Worm (Caenorhabditis elegans) whole organism, early embryonic: Measurements from ENCODE around the gene C47E8.1.

Source experiments
- B0310.2 ChIP-seq: sonication (generic microtip); optimal IDR thresholded peaks from 2 replicates; lab custom pipeline; 2016; ENCODE audit warnings: mild to moderate bottlenecking, missing genetic modification characterization, missing compliant biosample characterization
- F13C5.2 ChIP-seq: sonication (generic microtip); optimal IDR thresholded peaks from 2 replicates; lab custom pipeline; 2017; ENCODE audit warnings: mild to moderate bottlenecking, missing genetic modification characterization, inconsistent platforms, missing compliant biosample characterization
- aly-1 ChIP-seq: sonication (generic microtip); optimal IDR thresholded peaks from 2 replicates; lab custom pipeline; 2016; ENCODE audit warnings: missing genetic modification characterization, missing compliant biosample characterization
- ama-1 ChIP-seq: fragments of 150-350 bp; optimal IDR thresholded peaks from 2 replicates; lab custom pipeline; 2014
- ceh-13 ChIP-seq: fragments of 200-800 bp; sonication (Bioruptor generic); optimal IDR thresholded peaks from 2 replicates; lab custom pipeline; 2018; ENCODE audit warnings: mild to moderate bottlenecking, missing genetic modification characterization, missing compliant biosample characterization
- ceh-36 ChIP-seq: sonication (generic microtip); optimal IDR thresholded peaks from 2 replicates; lab custom pipeline; 2016; ENCODE audit warnings: missing genetic modification characterization, inconsistent platforms, missing compliant biosample characterization
- ets-7 ChIP-seq: sonication (generic microtip); optimal IDR thresholded peaks from 2 replicates; lab custom pipeline; 2016; ENCODE audit warnings: missing genotype, missing genetic modification characterization, missing compliant biosample characterization
- flt-1 ChIP-seq: fragments of 200-800 bp; sonication (Bioruptor generic); IDR thresholded peaks from 2 replicates; pipeline ENCODE4 v1.3.6; 2022; ENCODE audit warnings: missing genetic modification characterization, missing compliant biosample characterization
- hmbx-1 ChIP-seq: sonication (generic microtip); optimal IDR thresholded peaks from 2 replicates; lab custom pipeline; 2016; ENCODE audit warnings: mild to moderate bottlenecking, missing genetic modification characterization, missing compliant biosample characterization
- hmg-4 ChIP-seq: fragments of 200-800 bp; sonication (Bioruptor generic); optimal IDR thresholded peaks from 2 replicates; lab custom pipeline; 2018; ENCODE audit warnings: mild to moderate bottlenecking, missing genetic modification characterization, missing compliant biosample characterization
- hnd-1 ChIP-seq: sonication (generic microtip); optimal IDR thresholded peaks from 2 replicates; lab custom pipeline; 2016; ENCODE audit warnings: missing genetic modification characterization, missing compliant biosample characterization
- pes-1 ChIP-seq: fragments of 200-800 bp; sonication (Bioruptor generic); IDR thresholded peaks from 2 replicates; pipeline ENCODE4 v1.3.6; 2022; ENCODE audit warnings: missing genetic modification reagents, missing genetic modification characterization, missing compliant biosample characterization
- scrt-1 ChIP-seq: fragments of 200-800 bp; sonication (Bioruptor generic); IDR thresholded peaks from 2 replicates; pipeline ENCODE4 v1.3.6; 2022; ENCODE audit warnings: missing genetic modification characterization, missing compliant biosample characterization
- sea-1 ChIP-seq: fragments of 200-800 bp; sonication (Bioruptor generic); conservative IDR thresholded peaks from 2 replicates; pipeline ENCODE4 v1.3.6; 2022; ENCODE audit warnings: missing genetic modification characterization, missing compliant biosample characterization
- tbx-11 ChIP-seq: fragments of 200-800 bp; sonication (Bioruptor generic); IDR thresholded peaks from 2 replicates; pipeline ENCODE4 v1.3.6; 2022; ENCODE audit warnings: missing genetic modification characterization, missing compliant biosample characterization
- tbx-37 ChIP-seq: fragments of 200-800 bp; sonication (Bioruptor generic); conservative IDR thresholded peaks from 2 replicates; pipeline ENCODE4 v1.3.6; 2022; ENCODE audit warnings: missing genetic modification reagents, missing genetic modification characterization, missing compliant biosample characterization
- tra-4 ChIP-seq: sonication (generic microtip); optimal IDR thresholded peaks from 2 replicates; lab custom pipeline; 2017; ENCODE audit warnings: missing genetic modification characterization, missing compliant biosample characterization

Gene C47E8.1

ce11 chrV:14665728-14666127, at the start of gene C47E8.1:
Gene C47E8.1 (plus strand): TSS chrV:14666028.
- TF ChIP-seq tbx-37 (GFP tag; lab: Robert Waterston, UW) (no peak), hnd-1 (tag; lab: Kevin White, UChicago) (no peak), ceh-36 (tag; lab: Kevin White, UChicago) (no peak), B0310.2 (tag; lab: Kevin White, UChicago) (no peak), hmg-4 (GFP tag; lab: Kevin White, UChicago) (no peak), ceh-13 (GFP tag; lab: Kevin White, UChicago) (no peak), pes-1 (GFP tag; lab: Robert Waterston, UW) (no peak), hmbx-1 (no peak), ama-1 (lab: Kevin White, UChicago) (no peak)

DNA sequence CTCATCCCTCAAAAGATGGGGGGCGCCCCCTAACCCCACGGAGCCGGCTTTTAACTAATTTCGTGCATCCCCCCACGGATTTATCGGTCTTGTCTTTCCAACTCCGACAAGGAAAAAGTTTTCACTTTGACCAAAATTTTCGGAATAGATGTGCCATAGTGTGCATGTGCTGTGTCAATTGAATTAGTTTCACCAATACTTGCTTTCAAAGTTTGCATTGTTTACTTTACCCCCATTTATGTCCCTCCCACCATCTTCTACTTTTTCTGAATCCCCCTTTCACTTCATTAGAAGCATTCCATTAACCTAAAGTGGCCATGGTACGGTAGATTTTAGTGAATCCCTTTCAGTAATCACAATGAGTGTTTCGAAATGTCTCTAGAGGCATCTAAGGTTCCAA, 48.1 kb upstream of the C47E8.1 start:
- no peak for TF ChIP-seq hmbx-1

DNA sequence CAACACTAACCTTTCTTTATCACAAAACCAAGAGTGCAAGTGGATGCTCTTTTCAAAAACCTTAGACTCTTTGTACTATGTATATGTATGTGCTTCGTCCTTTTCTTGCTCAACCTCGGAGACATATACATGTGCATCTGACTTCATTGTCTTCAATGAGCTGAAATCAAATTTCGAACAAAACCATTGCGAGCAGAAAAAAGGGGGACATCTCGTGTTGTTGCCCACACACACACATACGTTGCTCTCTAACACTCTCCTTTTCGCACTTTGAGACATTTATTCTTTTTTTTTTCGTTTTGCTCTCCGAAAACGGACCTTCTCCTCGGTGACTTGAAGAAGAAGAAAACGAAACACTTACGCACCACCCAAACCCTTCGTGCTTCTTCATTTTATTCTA, 45.5 kb upstream of the C47E8.1 start:
- TF ChIP-seq pes-1 (GFP tag; lab: Robert Waterston, UW) (no peak), scrt-1 (GFP tag; lab: Robert Waterston, UW) (no peak), hmbx-1 (no peak), hnd-1 (tag; lab: Kevin White, UChicago) (no peak), ama-1 (lab: Kevin White, UChicago) (no peak), sea-1 (no peak), tra-4 (tag; lab: Kevin White, UChicago) (no peak), F13C5.2 (tag; lab: Kevin White, UChicago) (no peak), aly-1 (tag; lab: Kevin White, UChicago) (no peak), ets-7 (tag; lab: Kevin White, UChicago) (no peak), hmg-4 (GFP tag; lab: Kevin White, UChicago) (no peak), tbx-11 (no peak)

- TF ChIP-seq flt-1 (no peak), F13C5.2 (tag; lab: Kevin White, UChicago) (no peak), hmbx-1 (no peak), ceh-36 (tag; lab: Kevin White, UChicago) (no peak), ceh-13 (GFP tag; lab: Kevin White, UChicago) (no peak), hmg-4 (GFP tag; lab: Kevin White, UChicago) (no peak), hnd-1 (tag; lab: Kevin White, UChicago) (no peak), ets-7 (tag; lab: Kevin White, UChicago) (no peak), ama-1 (lab: Kevin White, UChicago) (no peak), aly-1 (tag; lab: Kevin White, UChicago) (no peak), sea-1 (no peak), B0310.2 (tag; lab: Kevin White, UChicago) (no peak), scrt-1 (GFP tag; lab: Robert Waterston, UW) (no peak), tbx-11 (no peak)
These were observed 45.0 kb upstream of the C47E8.1 start, which contains the start of gene hot-1 for ce11 chrV:14620835-14621234. Gene hot-1 (plus strand): TSS chrV:14621135.

- TF ChIP-seq tra-4 (tag; lab: Kevin White, UChicago) = no peak
- TF ChIP-seq hnd-1 (tag; lab: Kevin White, UChicago) = no peak
- no peak for TF ChIP-seq flt-1
- no peak for TF ChIP-seq ceh-36 (tag; lab: Kevin White, UChicago)
- TF ChIP-seq tbx-37 (GFP tag; lab: Robert Waterston, UW) = no peak
- no peak for TF ChIP-seq sea-1
- no peak for TF ChIP-seq aly-1 (tag; lab: Kevin White, UChicago)
- TF ChIP-seq scrt-1 (GFP tag; lab: Robert Waterston, UW) = no peak
- no peak for TF ChIP-seq B0310.2 (tag; lab: Kevin White, UChicago)
- TF ChIP-seq ets-7 (tag; lab: Kevin White, UChicago) = no peak
- TF ChIP-seq tbx-11 = no peak
These were observed 40.2 kb upstream of the C47E8.1 start for ce11 chrV:14625662-14626061.

- no peak for TF ChIP-seq tra-4 (tag; lab: Kevin White, UChicago)
- no peak for TF ChIP-seq sea-1
These were observed 34.2 kb upstream of the C47E8.1 start, which contains the start of gene F43D2.3 for ce11 chrV:14631588-14631987. Gene F43D2.3 (plus strand): TSS chrV:14631888.

ce11 chrV:14633319-14633718, 32.5 kb upstream of the C47E8.1 start:
- no peak for TF ChIP-seq tbx-37 (GFP tag; lab: Robert Waterston, UW)
- no peak for TF ChIP-seq B0310.2 (tag; lab: Kevin White, UChicago)
- TF ChIP-seq aly-1 (tag; lab: Kevin White, UChicago) = no peak
- no peak for TF ChIP-seq scrt-1 (GFP tag; lab: Robert Waterston, UW)
- TF ChIP-seq sea-1 = no peak
- TF ChIP-seq ceh-13 (GFP tag; lab: Kevin White, UChicago) = no peak
- no peak for TF ChIP-seq tra-4 (tag; lab: Kevin White, UChicago)
- TF ChIP-seq ama-1 (lab: Kevin White, UChicago) = no peak
- TF ChIP-seq tbx-11 = no peak
- no peak for TF ChIP-seq F13C5.2 (tag; lab: Kevin White, UChicago)

DNA sequence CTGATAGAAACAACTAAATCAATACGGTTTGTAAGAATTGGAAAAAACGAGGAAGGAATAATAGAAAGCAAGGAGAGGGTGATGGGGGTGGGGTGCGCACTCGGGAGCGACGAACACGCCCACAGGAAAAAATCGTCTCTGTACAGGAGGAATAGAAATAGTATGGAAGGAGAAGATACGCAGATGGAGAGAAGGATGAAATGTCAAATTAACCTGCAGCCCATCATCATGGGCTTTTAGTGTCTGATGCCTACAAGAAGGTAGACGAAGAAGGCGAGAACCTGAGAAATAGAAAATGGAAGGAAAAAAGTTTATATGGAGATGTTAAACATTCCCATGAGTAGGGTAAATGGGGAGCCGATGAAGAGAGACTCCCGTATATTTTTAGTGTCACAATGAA, 30.7 kb upstream of the C47E8.1 start, which contains the start of gene F43D2.6:
Gene F43D2.6, minus strand, starts transcription at position 62 of the 400 bp plus-strand sequence.
- no peak for TF ChIP-seq ceh-13 (GFP tag; lab: Kevin White, UChicago)
- TF ChIP-seq hnd-1 (tag; lab: Kevin White, UChicago) = no peak
- TF ChIP-seq F13C5.2 (tag; lab: Kevin White, UChicago) = no peak
- TF ChIP-seq hmbx-1 = no peak
- TF ChIP-seq ceh-36 (tag; lab: Kevin White, UChicago) = no peak
- TF ChIP-seq tra-4 (tag; lab: Kevin White, UChicago) = no peak
- no peak for TF ChIP-seq scrt-1 (GFP tag; lab: Robert Waterston, UW)
- TF ChIP-seq sea-1 = no peak
- TF ChIP-seq pes-1 (GFP tag; lab: Robert Waterston, UW) = no peak
- TF ChIP-seq flt-1 = no peak
- no peak for TF ChIP-seq hmg-4 (GFP tag; lab: Kevin White, UChicago)
- no peak for TF ChIP-seq ama-1 (lab: Kevin White, UChicago)
- TF ChIP-seq B0310.2 (tag; lab: Kevin White, UChicago) = no peak
- TF ChIP-seq aly-1 (tag; lab: Kevin White, UChicago) = no peak
